In genomic region chr3R:16280003-16280998, dm6 we compare ENCODE assay signal across 1 fruit fly cellular context.
TF ChIP-seq lines count a peak whose summit lies in the region.

No protein-coding gene starts in this region.

TF ChIP-seq in whole organism, embryonic, 481 proteins besides CTCF, POLR2A, EP300 and RAD21 (continued from another document):
- TF ChIP-seq slou (GFP tag; optimal IDR thresholded peaks at IDR 0.05; lab: Kevin White, UChicago) (peak; percentile 98), Trl (optimal IDR thresholded peaks at IDR 0.05; lab: Kevin White, UChicago) (peak; percentile 79 to 99), Trl (GFP tag; optimal IDR thresholded peaks at IDR 0.05; lab: Kevin White, UChicago) (peak; percentile 99), Deaf1 (tag; optimal IDR thresholded peaks at IDR 0.05; lab: Kevin White, UChicago) (peak; percentile 91), CG9727 (GFP tag; optimal IDR thresholded peaks at IDR 0.05; lab: Kevin White, UChicago) (peak; percentile 100), ERR (GFP tag; optimal IDR thresholded peaks at IDR 0.05; lab: Kevin White, UChicago) (peak; percentile 98), Adf1 (GFP tag; IDR thresholded peaks at IDR 0.05; lab: Robert Waterston, UW) (peak; percentile 94), btn (GFP tag; optimal IDR thresholded peaks at IDR 0.05; lab: Kevin White, UChicago) (peak; percentile 98), Poxn (GFP tag; IDR thresholded peaks at IDR 0.05; lab: Robert Waterston, UW) (peak; percentile 98), bab2 (GFP tag; optimal IDR thresholded peaks at IDR 0.05; lab: Kevin White, UChicago) (peak; percentile 100), pita (GFP tag; optimal IDR thresholded peaks at IDR 0.05; lab: Kevin White, UChicago) (no peak), usp (GFP tag; optimal IDR thresholded peaks at IDR 0.05; lab: Kevin White, UChicago) (no peak), ind (GFP tag; optimal IDR thresholded peaks at IDR 0.05; lab: Kevin White, UChicago) (peak; percentile 99), CG3281 (GFP tag; optimal IDR thresholded peaks at IDR 0.05; lab: Kevin White, UChicago) (peak; percentile 99), CG1832 (GFP tag; optimal IDR thresholded peaks at IDR 0.05; lab: Kevin White, UChicago) (peak; percentile 83), CG34224 (GFP tag; IDR thresholded peaks at IDR 0.05; lab: Robert Waterston, UW; ENCODE audit: partially characterized antibody) (peak; percentile 22; the same call in 1 of the 3 replicates), CG10321 (GFP tag; IDR thresholded peaks at IDR 0.05; lab: Robert Waterston, UW) (peak; percentile 91), CG7928 (GFP tag; optimal IDR thresholded peaks at IDR 0.05; lab: Kevin White, UChicago) (peak; percentile 83), onecut (GFP tag; IDR thresholded peaks at IDR 0.05; lab: Robert Waterston, UW) (peak; percentile 98), dmrt99B (tag; optimal IDR thresholded peaks at IDR 0.05; lab: Kevin White, UChicago) (peak; percentile 99), dmrt11E (tag; optimal IDR thresholded peaks at IDR 0.05; lab: Kevin White, UChicago) (peak; percentile 100), CG14441 (GFP tag; IDR thresholded peaks at IDR 0.05; lab: Robert Waterston, UW) (peak; percentile 99), Sox102F (GFP tag; optimal IDR thresholded peaks at IDR 0.05; lab: Kevin White, UChicago) (peak; percentile 100), Sox100B (GFP tag; optimal IDR thresholded peaks at IDR 0.05; lab: Kevin White, UChicago) (peak; percentile 99), Max (GFP tag; optimal IDR thresholded peaks at IDR 0.05; lab: Kevin White, UChicago) (peak; percentile 99), CG6272 (GFP tag; IDR thresholded peaks at IDR 0.05; lab: Robert Waterston, UW) (peak; percentile 98), cad (GFP tag; optimal IDR thresholded peaks at IDR 0.05; lab: Kevin White, UChicago) (no peak), stwl (tag; optimal IDR thresholded peaks at IDR 0.05; lab: Kevin White, UChicago) (peak; percentile 87), dan (GFP tag; IDR thresholded peaks at IDR 0.05; lab: Robert Waterston, UW) (no peak; the same call in 1 of the 2 replicates), Bteb2 (GFP tag; optimal IDR thresholded peaks at IDR 0.05; lab: Kevin White, UChicago) (peak; percentile 100), CG32532 (GFP tag; IDR thresholded peaks at IDR 0.05; lab: Robert Waterston, UW) (peak; percentile 99), vfl (GFP tag; optimal IDR thresholded peaks at IDR 0.05; lab: Kevin White, UChicago) (peak; percentile 98), HLH54F (GFP tag; optimal IDR thresholded peaks at IDR 0.05; lab: Kevin White, UChicago) (peak; percentile 99), cato (GFP tag; optimal IDR thresholded peaks at IDR 0.05; lab: Kevin White, UChicago; ENCODE audit: borderline replicate concordance) (peak; percentile 99), Nf-YA (GFP tag; IDR thresholded peaks at IDR 0.05; lab: Robert Waterston, UW) (peak; percentile 99), B-H2 (GFP tag; optimal IDR thresholded peaks at IDR 0.05; lab: Kevin White, UChicago) (peak; percentile 99), CG12942 (GFP tag; optimal IDR thresholded peaks at IDR 0.05; lab: Kevin White, UChicago) (peak; percentile 99), CG3847 (GFP tag; IDR thresholded peaks at IDR 0.05; lab: Robert Waterston, UW) (peak; percentile 100), lola (GFP tag; optimal IDR thresholded peaks at IDR 0.05; lab: Kevin White, UChicago) (peak in 1 of 3 experiments; percentile 100), CG18262 (tag; optimal IDR thresholded peaks at IDR 0.05; lab: Kevin White, UChicago) (peak; percentile 100), CG5245 (GFP tag; optimal IDR thresholded peaks at IDR 0.05; lab: Kevin White, UChicago) (peak; percentile 99), h (optimal IDR thresholded peaks at IDR 0.05; lab: Kevin White, UChicago) (no peak), CG3995 (GFP tag; optimal IDR thresholded peaks at IDR 0.05; lab: Kevin White, UChicago) (peak; percentile 86), dati (GFP tag; IDR thresholded peaks at IDR 0.05; lab: Robert Waterston, UW) (peak; percentile 99), chif (GFP tag; optimal IDR thresholded peaks at IDR 0.05; lab: Kevin White, UChicago) (peak; percentile 99 to 100), CG16815 (GFP tag; optimal IDR thresholded peaks at IDR 0.05; lab: Kevin White, UChicago) (peak; percentile 99), CG10959 (GFP tag; IDR thresholded peaks at IDR 0.05; lab: Robert Waterston, UW) (peak; percentile 99), BEAF-32 (GFP tag; optimal IDR thresholded peaks at IDR 0.05; lab: Kevin White, UChicago) (peak; percentile 40), Neu2 (GFP tag; optimal IDR thresholded peaks at IDR 0.05; lab: Kevin White, UChicago; ENCODE audit: borderline replicate concordance) (peak; percentile 98), CG5953 (GFP tag; IDR thresholded peaks at IDR 0.05; lab: Robert Waterston, UW) (peak; percentile 98), CG7372 (GFP tag; IDR thresholded peaks at IDR 0.05; lab: Robert Waterston, UW) (peak; percentile 99), CG13894 (tag; optimal IDR thresholded peaks at IDR 0.05; lab: Kevin White, UChicago) (peak; percentile 99), CG2712 (tag; optimal IDR thresholded peaks at IDR 0.05; lab: Kevin White, UChicago) (peak; percentile 100), hth (optimal IDR thresholded peaks at IDR 0.05; lab: Kevin White, UChicago) (no peak), CG1233 (GFP tag; optimal IDR thresholded peaks at IDR 0.05; lab: Kevin White, UChicago) (peak; percentile 99), CG2875 (GFP tag; optimal IDR thresholded peaks at IDR 0.05; lab: Kevin White, UChicago) (peak; percentile 99), CG32767 (GFP tag; IDR thresholded peaks at IDR 0.05; lab: Robert Waterston, UW) (peak; percentile 100), CG42726 (GFP tag; IDR thresholded peaks at IDR 0.05; lab: Robert Waterston, UW; ENCODE audit: partially characterized antibody) (no peak), nmo (GFP tag; optimal IDR thresholded peaks at IDR 0.05; lab: Kevin White, UChicago) (peak; percentile 100), twi (tag; optimal IDR thresholded peaks at IDR 0.05; lab: Kevin White, UChicago) (peak; percentile 99), Side (GFP tag; optimal IDR thresholded peaks at IDR 0.05; lab: Kevin White, UChicago) (peak; percentile 99), CG4282 (GFP tag; optimal IDR thresholded peaks at IDR 0.05; lab: Kevin White, UChicago) (peak; percentile 99), CG31365 (tag; optimal IDR thresholded peaks at IDR 0.05; lab: Kevin White, UChicago) (peak; percentile 92), ssp (GFP tag; IDR thresholded peaks at IDR 0.05; lab: Robert Waterston, UW) (peak; percentile 94), CG17912 (GFP tag; optimal IDR thresholded peaks at IDR 0.05; lab: Kevin White, UChicago) (peak; percentile 91), Meics (GFP tag; optimal IDR thresholded peaks at IDR 0.05; lab: Kevin White, UChicago) (peak; percentile 99), exex (tag; optimal IDR thresholded peaks at IDR 0.05; lab: Kevin White, UChicago) (peak; percentile 96), CG9876 (GFP tag; optimal IDR thresholded peaks at IDR 0.05; lab: Kevin White, UChicago) (peak; percentile 98), Sry-δ (GFP tag; optimal IDR thresholded peaks at IDR 0.05; lab: Kevin White, UChicago) (peak; percentile 83), seq (GFP tag; IDR thresholded peaks at IDR 0.05; lab: Robert Waterston, UW) (peak; percentile 100), CG15514 (GFP tag; optimal IDR thresholded peaks at IDR 0.05; lab: Kevin White, UChicago) (peak; percentile 94), CG4820 (GFP tag; optimal IDR thresholded peaks at IDR 0.05; lab: Kevin White, UChicago) (peak; percentile 99), CG11723 (GFP tag; optimal IDR thresholded peaks at IDR 0.05; lab: Kevin White, UChicago) (peak; percentile 99), CG11560 (tag; IDR thresholded peaks at IDR 0.05; lab: Robert Waterston, UW) (peak; percentile 89; the same call in 2 of the 3 replicates), crol (GFP tag; IDR thresholded peaks at IDR 0.05; lab: Robert Waterston, UW) (peak; percentile 83), her (GFP tag; optimal IDR thresholded peaks at IDR 0.05; lab: Kevin White, UChicago) (peak; percentile 98), jigr1 (GFP tag; IDR thresholded peaks at IDR 0.05; lab: Robert Waterston, UW) (peak; percentile 96), ftz-f1 (GFP tag; optimal IDR thresholded peaks at IDR 0.05; lab: Kevin White, UChicago) (peak; percentile 90), ewg (GFP tag; optimal IDR thresholded peaks at IDR 0.05; lab: Kevin White, UChicago) (peak; percentile 97), pnt (GFP tag; optimal IDR thresholded peaks at IDR 0.05; lab: Kevin White, UChicago) (peak; percentile 99), Atf-2 (GFP tag; optimal IDR thresholded peaks at IDR 0.05; lab: Kevin White, UChicago) (peak; percentile 99), CG1602 (GFP tag; optimal IDR thresholded peaks at IDR 0.05; lab: Kevin White, UChicago) (peak; percentile 100), ro (GFP tag; IDR thresholded peaks at IDR 0.05; lab: Robert Waterston, UW) (peak; percentile 98), CG15479 (GFP tag; optimal IDR thresholded peaks at IDR 0.05; lab: Kevin White, UChicago) (peak; percentile 100), D (optimal IDR thresholded peaks at IDR 0.05; lab: Kevin White, UChicago) (no peak), D (GFP tag; optimal IDR thresholded peaks at IDR 0.05; lab: Kevin White, UChicago) (peak; percentile 99), chinmo (GFP tag; IDR thresholded peaks at IDR 0.05; lab: Robert Waterston, UW; ENCODE audit: partially characterized antibody) (peak; percentile 98), sqz (GFP tag; optimal IDR thresholded peaks at IDR 0.05; lab: Kevin White, UChicago) (peak; percentile 99), Atf6 (GFP tag; IDR thresholded peaks at IDR 0.05; lab: Robert Waterston, UW) (peak; percentile 99), amos (GFP tag; IDR thresholded peaks at IDR 0.05; lab: Robert Waterston, UW; ENCODE audit: partially characterized antibody) (0 out of 2 replicates have a peak, but pooled peaks have one; percentile 24), bigmax (GFP tag; optimal IDR thresholded peaks at IDR 0.05; lab: Kevin White, UChicago) (peak; percentile 75), CG11696 (GFP tag; IDR thresholded peaks at IDR 0.05; lab: Robert Waterston, UW) (peak; percentile 98), CG18599 (GFP tag; optimal IDR thresholded peaks at IDR 0.05; lab: Kevin White, UChicago) (peak; percentile 100), Bgb (GFP tag; IDR thresholded peaks at IDR 0.05; lab: Robert Waterston, UW; ENCODE audit: partially characterized antibody) (peak; percentile 50; the same call in 1 of the 2 replicates), CG32772 (GFP tag; IDR thresholded peaks at IDR 0.05; lab: Robert Waterston, UW) (peak; percentile 99), dpn (GFP tag; optimal IDR thresholded peaks at IDR 0.05; lab: Kevin White, UChicago) (peak; percentile 100), emc (GFP tag; optimal IDR thresholded peaks at IDR 0.05; lab: Kevin White, UChicago) (peak; percentile 98), CG7556 (GFP tag; optimal IDR thresholded peaks at IDR 0.05; lab: Kevin White, UChicago) (peak; percentile 100), MBD-R2 (GFP tag; IDR thresholded peaks at IDR 0.05; lab: Robert Waterston, UW) (peak; percentile 99), CoRest (tag; optimal IDR thresholded peaks at IDR 0.05; lab: Kevin White, UChicago) (peak; percentile 100), zen (tag; optimal IDR thresholded peaks at IDR 0.05; lab: Kevin White, UChicago) (peak; percentile 99), odd (GFP tag; optimal IDR thresholded peaks at IDR 0.05; lab: Kevin White, UChicago) (peak; percentile 99), NK7.1 (GFP tag; optimal IDR thresholded peaks at IDR 0.05; lab: Kevin White, UChicago) (peak; percentile 99), CG11085 (GFP tag; IDR thresholded peaks at IDR 0.05; lab: Robert Waterston, UW) (peak; percentile 97), al (GFP tag; IDR thresholded peaks at IDR 0.05; lab: Robert Waterston, UW) (peak; percentile 99), CG34376 (GFP tag; optimal IDR thresholded peaks at IDR 0.05; lab: Kevin White, UChicago) (peak; percentile 98), oc (tag; optimal IDR thresholded peaks at IDR 0.05; lab: Kevin White, UChicago) (peak; percentile 100), CG8944 (GFP tag; optimal IDR thresholded peaks at IDR 0.05; lab: Kevin White, UChicago) (peak; percentile 99), gce (GFP tag; IDR thresholded peaks at IDR 0.05; lab: Robert Waterston, UW) (peak; percentile 99), CG1024 (GFP tag; IDR thresholded peaks at IDR 0.05; lab: Robert Waterston, UW) (peak; percentile 97), Med (GFP tag; lab: Kevin White, UChicago) (peak; percentile 100), p53 (GFP tag; optimal IDR thresholded peaks at IDR 0.05; lab: Kevin White, UChicago) (peak; percentile 97), Lpt (GFP tag; optimal IDR thresholded peaks at IDR 0.05; lab: Kevin White, UChicago) (no peak), mirr (GFP tag; optimal IDR thresholded peaks at IDR 0.05; lab: Kevin White, UChicago) (peak; percentile 97), Hr39 (optimal IDR thresholded peaks at IDR 0.05; lab: Kevin White, UChicago) (no peak), CG9215 (GFP tag; IDR thresholded peaks at IDR 0.05; lab: Robert Waterston, UW) (peak; percentile 98), ATbp (GFP tag; optimal IDR thresholded peaks at IDR 0.05; lab: Kevin White, UChicago) (peak; percentile 99), CG6683 (GFP tag; optimal IDR thresholded peaks at IDR 0.05; lab: Kevin White, UChicago) (peak; percentile 97)
